Worm (Caenorhabditis elegans) whole organism, late embryonic: ENCODE data around the gene C06G1.1.

Experiments used
- C38D4.7 ChIP-seq: fragments of 200-800 bp; sonication (Bioruptor generic); optimal IDR thresholded peaks from 2 replicates; lab custom pipeline; 2018; ENCODE audit warnings: mild to moderate bottlenecking, missing genetic modification characterization, moderate library complexity, missing compliant biosample characterization
- ama-1 ChIP-seq: fragments of 150-350 bp; optimal IDR thresholded peaks from 2 replicates; lab custom pipeline; 2014
- nhr-232 ChIP-seq: sonication (generic microtip); optimal IDR thresholded peaks from 2 replicates; lab custom pipeline; 2016; ENCODE audit warnings: missing genetic modification characterization, missing compliant biosample characterization
- pha-2 ChIP-seq: sonication (generic microtip); optimal IDR thresholded peaks from 2 replicates; lab custom pipeline; 2017; ENCODE audit warnings: mild to moderate bottlenecking, missing genetic modification characterization, missing compliant biosample characterization
- pqm-1 ChIP-seq: sonication (generic microtip); optimal IDR thresholded peaks from 2 replicates; lab custom pipeline; 2016; ENCODE audit warnings: missing genetic modification characterization, missing compliant biosample characterization
- sox-4 ChIP-seq: sonication (generic microtip); optimal IDR thresholded peaks from 2 replicates; lab custom pipeline; 2017; ENCODE audit warnings: mild to moderate bottlenecking, missing genetic modification characterization, inconsistent platforms, missing compliant biosample characterization
- tbx-2 ChIP-seq: sonication (generic microtip); optimal IDR thresholded peaks from 2 replicates; lab custom pipeline; 2016; ENCODE audit warnings: missing genetic modification characterization, missing compliant biosample characterization
- ttx-3 ChIP-seq: sonication (generic microtip); optimal IDR thresholded peaks from 2 replicates; lab custom pipeline; 2016; ENCODE audit warnings: missing genetic modification reagents, missing genetic modification characterization, missing compliant biosample characterization
- ztf-16 ChIP-seq: sonication (generic microtip); optimal IDR thresholded peaks from 2 replicates; lab custom pipeline; 2017; ENCODE audit warnings: missing genetic modification characterization, missing compliant biosample characterization

DNA sequence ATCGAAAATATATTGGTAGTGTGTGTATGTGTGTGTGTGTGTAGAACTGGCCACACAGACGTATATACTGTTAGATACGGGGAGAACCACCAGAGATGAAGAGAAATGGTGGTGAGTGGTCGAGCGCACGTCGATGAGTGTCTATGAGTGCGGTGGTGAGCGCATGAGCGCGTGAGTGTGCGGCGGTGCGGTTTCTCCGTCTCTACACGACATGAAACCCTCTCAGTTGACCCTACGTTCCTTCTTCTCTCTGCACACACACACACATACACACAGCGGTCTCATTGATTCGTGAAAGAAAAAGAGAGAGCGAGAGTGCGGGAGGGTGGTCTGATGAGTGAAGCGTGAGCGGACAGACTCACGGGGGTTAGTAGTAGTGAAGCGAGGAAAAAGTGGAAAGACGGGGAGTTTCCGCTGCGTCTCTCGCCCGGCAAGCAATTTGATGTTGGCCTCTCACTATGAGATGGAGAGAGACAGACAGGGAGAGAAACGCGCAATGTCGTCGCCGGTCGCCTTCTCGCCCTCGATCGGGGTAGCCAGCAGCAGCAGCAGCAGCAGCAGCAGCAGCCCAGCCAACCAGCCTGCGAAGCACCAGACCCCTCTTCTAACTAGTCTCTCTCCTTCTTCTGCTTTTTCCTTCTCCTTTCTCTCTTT lies 20.7 kb upstream of the C06G1.1 start:
- TF ChIP-seq C38D4.7 (GFP tag; lab: Kevin White, UChicago), result peak; percentile 27
- TF ChIP-seq pha-2 (tag; lab: Kevin White, UChicago), result no peak
- no peak for TF ChIP-seq nhr-232 (tag; lab: Kevin White, UChicago)
- peak; percentile 24 for TF ChIP-seq sox-4 (tag; lab: Kevin White, UChicago)
- peak; percentile 79 for TF ChIP-seq pqm-1
- TF ChIP-seq ztf-16, result peak; percentile 44
- no peak for TF ChIP-seq ama-1
- TF ChIP-seq ttx-3 (tag; lab: Kevin White, UChicago), result no peak
- peak; percentile 93 for TF ChIP-seq tbx-2
